Worm (Caenorhabditis elegans) whole organism, L2 larva: ENCODE data around the gene C02B4.3.

Source experiments
- C34F6.9 ChIP-seq: fragments of 150-350 bp; optimal IDR thresholded peaks from 2 replicates; lab custom pipeline; 2014; ENCODE audit warnings: missing biosample characterization, missing genetic modification characterization
- F13H6.1 ChIP-seq: sonication (generic microtip); optimal IDR thresholded peaks from 2 replicates; lab custom pipeline; 2016; ENCODE audit warnings: missing genetic modification characterization, missing compliant biosample characterization
- R02D3.7 ChIP-seq: fragments of 150-350 bp; optimal IDR thresholded peaks from 2 replicates; lab custom pipeline; 2014; ENCODE audit warnings: missing biosample characterization, missing genetic modification characterization
- Y55F3AM.14 ChIP-seq: fragments of 200-800 bp; sonication (Bioruptor generic); optimal IDR thresholded peaks from 2 replicates; lab custom pipeline; 2018; ENCODE audit warnings: mild to moderate bottlenecking, missing genetic modification characterization, missing compliant biosample characterization
- ZK546.5 ChIP-seq: sonication (generic microtip); optimal IDR thresholded peaks from 2 replicates; lab custom pipeline; 2017; ENCODE audit warnings: missing biosample characterization, missing genetic modification characterization
- alr-1 ChIP-seq: fragments of 150-350 bp; optimal IDR thresholded peaks from 2 replicates; lab custom pipeline; 2014; ENCODE audit warnings: missing biosample characterization, missing genetic modification characterization
- aly-2 ChIP-seq: fragments of 150-350 bp; optimal IDR thresholded peaks from 2 replicates; lab custom pipeline; 2014; ENCODE audit warnings: missing biosample characterization, missing genetic modification characterization
- ama-1 ChIP-seq: fragments of 150-350 bp; optimal IDR thresholded peaks from 2 replicates; lab custom pipeline; 2018; ENCODE audit warnings: inconsistent platforms
- blmp-1 ChIP-seq: sonication (generic microtip); optimal IDR thresholded peaks from 2 replicates; lab custom pipeline; 2017; ENCODE audit warnings: missing genetic modification characterization, mild to moderate bottlenecking, missing compliant biosample characterization, antibody characterized with exemption, moderate library complexity; ENCODE audit not compliant: insufficient read depth
- ceh-16 ChIP-seq: fragments of 150-350 bp; optimal IDR thresholded peaks from 2 replicates; lab custom pipeline; 2014; ENCODE audit warnings: missing biosample characterization, missing genetic modification characterization
- ceh-82 ChIP-seq: fragments of 150-350 bp; optimal IDR thresholded peaks from 2 replicates; lab custom pipeline; 2014; ENCODE audit warnings: missing biosample characterization, missing genetic modification characterization
- crh-2 ChIP-seq: sonication (generic microtip); optimal IDR thresholded peaks from 2 replicates; lab custom pipeline; 2017; ENCODE audit warnings: missing biosample characterization, missing genetic modification characterization
- dmd-4 ChIP-seq: sonication (generic microtip); optimal IDR thresholded peaks from 2 replicates; lab custom pipeline; 2017; ENCODE audit warnings: missing biosample characterization, missing genetic modification characterization
- egl-27 ChIP-seq: sonication (generic microtip); optimal IDR thresholded peaks from 3 replicates; lab custom pipeline; 2017; ENCODE audit warnings: missing biosample characterization, missing genetic modification reagents, missing genetic modification characterization
- elt-1 ChIP-seq: fragments of 150-350 bp; optimal IDR thresholded peaks from 2 replicates; lab custom pipeline; 2014; ENCODE audit warnings: missing biosample characterization, missing genetic modification characterization
- elt-3 ChIP-seq: sonication (generic microtip); optimal IDR thresholded peaks from 2 replicates; lab custom pipeline; 2017; ENCODE audit warnings: missing biosample characterization, missing genetic modification characterization
- fos-1 ChIP-seq: fragments of 150-350 bp; optimal IDR thresholded peaks from 2 replicates; lab custom pipeline; 2014; ENCODE audit warnings: missing biosample characterization, missing genetic modification characterization
- gmeb-1 ChIP-seq: fragments of 150-350 bp; optimal IDR thresholded peaks from 2 replicates; lab custom pipeline; 2014; ENCODE audit warnings: missing biosample characterization, missing genetic modification characterization
- lin-11 ChIP-seq: fragments of 150-350 bp; sonication (generic microtip); optimal IDR thresholded peaks from 2 replicates; lab custom pipeline; 2014; ENCODE audit warnings: missing biosample characterization, missing genetic modification characterization, inconsistent platforms, mixed read lengths
- lin-13 ChIP-seq: fragments of 150-350 bp; optimal IDR thresholded peaks from 2 replicates; lab custom pipeline; 2014; ENCODE audit warnings: missing biosample characterization, missing genetic modification reagents, missing genetic modification characterization
- lin-39 ChIP-seq: fragments of 150-350 bp; optimal IDR thresholded peaks from 2 replicates; lab custom pipeline; 2014; ENCODE audit warnings: missing biosample characterization, missing genetic modification reagents, missing genetic modification characterization
- lsy-2 ChIP-seq, 2 experiments: fragments of 150-350 bp in 1 of 2; sonication (generic microtip) in 1 of 2; optimal IDR thresholded peaks; 2 replicates each; lab custom pipeline; 2014 to 2017; ENCODE audit warnings: missing biosample characterization in 2 of 2, missing genetic modification characterization in 2 of 2
- mab-5 ChIP-seq: fragments of 150-350 bp; optimal IDR thresholded peaks from 2 replicates; lab custom pipeline; 2014; ENCODE audit warnings: missing biosample characterization, missing genetic modification characterization
- mbf-1 ChIP-seq: sonication (generic microtip); optimal IDR thresholded peaks from 2 replicates; lab custom pipeline; 2017; ENCODE audit warnings: missing biosample characterization, missing genetic modification characterization
- mdl-1 ChIP-seq, 2 experiments: fragments of 150-350 bp in 1 of 2; sonication (generic microtip) in 1 of 2; optimal IDR thresholded peaks; 2 replicates each; lab custom pipeline; 2017; ENCODE audit warnings: missing biosample characterization in 2 of 2, missing genetic modification characterization in 2 of 2
- nhr-10 ChIP-seq: sonication (generic microtip); optimal IDR thresholded peaks from 2 replicates; lab custom pipeline; 2017; ENCODE audit warnings: missing biosample characterization, missing genetic modification characterization
- nhr-11 ChIP-seq: fragments of 150-350 bp; optimal IDR thresholded peaks from 2 replicates; lab custom pipeline; 2014; ENCODE audit warnings: missing biosample characterization, missing genetic modification characterization
- nhr-12 ChIP-seq: fragments of 150-350 bp; optimal IDR thresholded peaks from 2 replicates; lab custom pipeline; 2014; ENCODE audit warnings: missing biosample characterization, missing genetic modification characterization
- nhr-129 ChIP-seq: fragments of 150-350 bp; optimal IDR thresholded peaks from 2 replicates; lab custom pipeline; 2014; ENCODE audit warnings: missing biosample characterization, missing genetic modification characterization
- nhr-21 ChIP-seq: fragments of 150-350 bp; optimal IDR thresholded peaks from 2 replicates; lab custom pipeline; 2014; ENCODE audit warnings: missing biosample characterization, missing genetic modification characterization
- nhr-23 ChIP-seq: fragments of 150-350 bp; optimal IDR thresholded peaks from 2 replicates; lab custom pipeline; 2014; ENCODE audit warnings: missing biosample characterization, missing genetic modification reagents, missing genetic modification characterization
- nhr-237 ChIP-seq: fragments of 150-350 bp; optimal IDR thresholded peaks from 2 replicates; lab custom pipeline; 2014; ENCODE audit warnings: missing biosample characterization, missing genetic modification characterization
- nhr-25 ChIP-seq: fragments of 150-350 bp; sonication (generic microtip); optimal IDR thresholded peaks from 3 replicates; lab custom pipeline; 2014; ENCODE audit warnings: missing biosample characterization, missing genetic modification characterization
- nhr-6 ChIP-seq: fragments of 150-350 bp; optimal IDR thresholded peaks from 2 replicates; lab custom pipeline; 2014; ENCODE audit warnings: missing biosample characterization, missing genetic modification characterization
- nhr-77 ChIP-seq: fragments of 150-350 bp; optimal IDR thresholded peaks from 2 replicates; lab custom pipeline; 2014; ENCODE audit warnings: missing biosample characterization, missing genetic modification characterization
- peb-1 ChIP-seq: fragments of 150-350 bp; optimal IDR thresholded peaks from 2 replicates; lab custom pipeline; 2014; ENCODE audit warnings: missing biosample characterization, missing genetic modification characterization
- sem-4 ChIP-seq: fragments of 150-350 bp; optimal IDR thresholded peaks from 2 replicates; lab custom pipeline; 2014; ENCODE audit warnings: missing biosample characterization, missing genetic modification reagents, missing genetic modification characterization
- skn-1 ChIP-seq: sonication (generic microtip); optimal IDR thresholded peaks from 2 replicates; lab custom pipeline; 2017; ENCODE audit warnings: missing biosample characterization, missing genetic modification characterization
- sma-3 ChIP-seq: sonication (generic microtip); optimal IDR thresholded peaks from 2 replicates; lab custom pipeline; 2016; ENCODE audit warnings: missing genetic modification reagents, missing genetic modification characterization, missing compliant biosample characterization
- sma-9 ChIP-seq, 2 experiments: fragments of 150-350 bp in 1 of 2; sonication (generic microtip) in 1 of 2; optimal IDR thresholded peaks; 2 replicates each; lab custom pipeline; 2014 to 2016; ENCODE audit warnings: missing genetic modification characterization in 2 of 2, mild to moderate bottlenecking in 1 of 2, missing biosample characterization in 1 of 2, missing compliant biosample characterization in 1 of 2, missing genetic modification reagents in 1 of 2, moderate library complexity in 1 of 2
- snpc-4 ChIP-seq: fragments of 150-350 bp; optimal IDR thresholded peaks from 2 replicates; lab custom pipeline; 2014; ENCODE audit warnings: missing biosample characterization, missing genetic modification characterization
- unc-39 ChIP-seq: fragments of 150-350 bp; optimal IDR thresholded peaks from 2 replicates; lab custom pipeline; 2014; ENCODE audit warnings: missing biosample characterization, missing genetic modification characterization
- unc-55 ChIP-seq: fragments of 150-350 bp; sonication (generic microtip); optimal IDR thresholded peaks from 3 replicates; lab custom pipeline; 2014; ENCODE audit warnings: missing biosample characterization, missing genetic modification reagents, missing genetic modification characterization
- unc-62 ChIP-seq: fragments of 150-350 bp; optimal IDR thresholded peaks from 2 replicates; lab custom pipeline; 2014; ENCODE audit warnings: missing biosample characterization, missing genetic modification reagents, missing genetic modification characterization
- zag-1 ChIP-seq: fragments of 150-350 bp; optimal IDR thresholded peaks from 2 replicates; lab custom pipeline; 2014; ENCODE audit warnings: missing biosample characterization, missing genetic modification characterization
- ztf-1 ChIP-seq: fragments of 200-800 bp; sonication (Bioruptor generic); conservative IDR thresholded peaks from 2 replicates; pipeline ENCODE4 v1.3.6; 2022; ENCODE audit warnings: missing genetic modification characterization, missing compliant biosample characterization
- ztf-11 ChIP-seq: sonication (generic microtip); optimal IDR thresholded peaks from 2 replicates; lab custom pipeline; 2017; ENCODE audit warnings: missing biosample characterization, missing genetic modification characterization
- ztf-4 ChIP-seq: fragments of 150-350 bp; optimal IDR thresholded peaks from 2 replicates; lab custom pipeline; 2014; ENCODE audit warnings: missing biosample characterization, missing genetic modification characterization

The C02B4.3 gene

DNA sequence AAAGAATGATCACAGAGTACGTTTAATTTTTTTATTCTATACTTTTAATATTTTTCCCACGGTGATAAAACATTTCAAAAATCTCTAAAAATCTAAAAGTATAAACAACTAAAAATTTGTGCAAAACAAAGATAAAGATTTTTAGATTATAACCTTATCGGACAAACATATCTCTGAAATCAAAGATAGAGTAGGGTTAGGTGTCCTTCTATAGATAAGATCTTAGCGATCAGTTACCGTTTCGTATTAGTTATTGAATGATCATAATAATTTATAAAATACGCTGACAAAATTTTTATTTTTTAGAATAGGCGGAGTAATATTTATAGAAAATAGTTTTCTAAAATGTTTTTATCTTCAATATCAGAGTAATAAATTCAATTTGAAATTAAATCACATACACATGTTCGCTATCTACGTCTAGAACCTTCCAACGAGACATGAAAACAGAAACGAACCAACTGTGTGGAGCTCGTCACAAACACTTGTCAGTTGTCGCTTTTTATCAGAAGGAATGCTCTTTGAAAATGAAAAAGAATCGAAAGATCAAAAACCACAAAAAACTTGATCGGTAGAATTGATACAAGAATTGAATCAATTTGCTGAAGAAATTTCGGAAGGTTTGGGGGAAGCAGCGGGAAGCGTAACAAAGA is 12.1 kb upstream of the C02B4.3 start (continued):
- TF ChIP-seq sma-3 (GFP tag; lab: Kevin White, UChicago): no peak
- no peak for TF ChIP-seq sem-4
- TF ChIP-seq zag-1: no peak
- peak; percentile 55 for TF ChIP-seq F13H6.1 (tag; lab: Kevin White, UChicago)
- no peak for TF ChIP-seq ama-1 (lab: Kevin White, UChicago)
- TF ChIP-seq unc-55 (GFP tag; lab: Kevin White, UChicago): no peak
- no peak for TF ChIP-seq nhr-11 (tag; lab: Kevin White, UChicago)
- TF ChIP-seq mbf-1 (tag; lab: Kevin White, UChicago): no peak
- TF ChIP-seq unc-62 (GFP tag; lab: Kevin White, UChicago): no peak
- peak; percentile 4 for TF ChIP-seq C34F6.9
- peak in 1 of 2 experiments; percentile 40 for TF ChIP-seq lsy-2 (tag; optimal IDR thresholded peaks at IDR 0.05; lab: Kevin White, UChicago)
- TF ChIP-seq nhr-129: peak; percentile 46
- no peak for TF ChIP-seq peb-1 (tag; lab: Kevin White, UChicago)
- TF ChIP-seq mdl-1 (tag; optimal IDR thresholded peaks at IDR 0.05; lab: Kevin White, UChicago): no peak

DNA sequence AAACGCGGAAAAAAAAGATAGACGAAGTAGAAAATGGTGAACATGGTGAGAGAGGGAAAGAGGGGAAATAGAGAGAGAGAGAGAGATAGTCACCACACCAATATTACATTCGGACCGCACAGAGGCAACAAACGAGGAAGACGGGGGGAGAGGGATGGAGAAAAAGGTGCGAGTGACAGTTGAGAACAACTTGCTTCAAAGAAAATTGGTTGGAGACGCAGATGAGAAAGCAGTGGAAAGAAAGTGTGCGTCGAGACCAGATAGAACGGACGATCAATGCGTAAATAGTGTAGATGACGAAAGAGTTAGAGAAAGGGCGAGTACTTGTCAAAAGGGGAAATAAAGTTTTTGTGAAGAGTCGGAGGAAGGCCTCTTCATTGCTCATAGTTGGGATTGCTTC is 10.7 kb upstream of the C02B4.3 start:
- TF ChIP-seq nhr-12 (tag; lab: Kevin White, UChicago) (no peak), lin-39 (tag; lab: Kevin White, UChicago) (no peak), snpc-4 (tag; lab: Kevin White, UChicago) (peak; percentile 38), ztf-1 (GFP tag; lab: Robert Waterston, UW) (no peak), ceh-16 (tag; lab: Kevin White, UChicago) (peak; percentile 34), nhr-129 (peak; percentile 95), gmeb-1 (peak; percentile 18), ama-1 (lab: Kevin White, UChicago) (no peak), egl-27 (tag; lab: Kevin White, UChicago) (peak; percentile 81), lsy-2 (tag; optimal IDR thresholded peaks at IDR 0.05; lab: Kevin White, UChicago) (peak; percentile 39 to 78), nhr-237 (tag; lab: Kevin White, UChicago) (peak; percentile 15), R02D3.7 (tag; lab: Kevin White, UChicago) (no peak), ztf-4 (peak; percentile 46), zag-1 (peak; percentile 68), nhr-21 (tag; lab: Kevin White, UChicago) (peak; percentile 70), unc-39 (tag; lab: Kevin White, UChicago) (no peak), sem-4 (peak; percentile 87), lin-13 (peak; percentile 57), nhr-11 (tag; lab: Kevin White, UChicago) (no peak), unc-55 (GFP tag; lab: Kevin White, UChicago) (peak; percentile 91), fos-1 (tag; lab: Kevin White, UChicago) (peak; percentile 87), blmp-1 (peak; percentile 79), F13H6.1 (tag; lab: Kevin White, UChicago) (peak; percentile 91), C34F6.9 (peak; percentile 78), sma-3 (GFP tag; lab: Kevin White, UChicago) (peak; percentile 71), peb-1 (tag; lab: Kevin White, UChicago) (no peak), nhr-25 (tag; lab: Kevin White, UChicago) (peak; percentile 81), nhr-10 (tag; lab: Kevin White, UChicago) (no peak), nhr-77 (tag; lab: Kevin White, UChicago) (no peak), crh-2 (peak; percentile 88), elt-1 (tag; lab: Kevin White, UChicago) (no peak), lin-11 (peak; percentile 65), sma-9 (GFP tag; optimal IDR thresholded peaks at IDR 0.05; lab: Kevin White, UChicago) (peak; percentile 91), sma-9 (tag; optimal IDR thresholded peaks at IDR 0.05; lab: Kevin White, UChicago) (no peak), nhr-6 (tag; lab: Kevin White, UChicago) (peak; percentile 92), dmd-4 (tag; lab: Kevin White, UChicago) (no peak), ceh-82 (tag; lab: Kevin White, UChicago) (no peak), unc-62 (GFP tag; lab: Kevin White, UChicago) (no peak), mdl-1 (tag; optimal IDR thresholded peaks at IDR 0.05; lab: Kevin White, UChicago) (peak; percentile 51 to 62), ztf-11 (no peak), mab-5 (tag; lab: Kevin White, UChicago) (peak; percentile 83), aly-2 (tag; lab: Kevin White, UChicago) (no peak), alr-1 (tag; lab: Kevin White, UChicago) (peak; percentile 12), elt-3 (tag; lab: Kevin White, UChicago) (no peak), nhr-23 (tag; lab: Kevin White, UChicago) (no peak), ZK546.5 (tag; lab: Kevin White, UChicago) (no peak), Y55F3AM.14 (GFP tag; lab: Kevin White, UChicago) (no peak), mbf-1 (tag; lab: Kevin White, UChicago) (no peak), skn-1 (tag; lab: Kevin White, UChicago) (no peak)
